Worm (Caenorhabditis elegans): ENCODE data around the gene C25E10.8.

- no peak for TF ChIP-seq unc-86 (tag; optimal IDR thresholded peaks at IDR 0.05)
- no peak for TF ChIP-seq ces-1 (GFP tag; optimal IDR thresholded peaks at IDR 0.05)
- no peak for TF ChIP-seq zip-4 (GFP tag; optimal IDR thresholded peaks at IDR 0.05)
- no peak for TF ChIP-seq sox-4 (tag; optimal IDR thresholded peaks at IDR 0.05)
- no peak for TF ChIP-seq nhr-28 (tag; optimal IDR thresholded peaks at IDR 0.05)
Measured at ce11 chrV:9030248-9030647, 23.6 kb downstream of the C25E10.8 start, which contains the start of gene C25E10.5.

Measured in whole organism, L1 larva.